Worm (Caenorhabditis elegans) whole organism, mixed stage, embryonic: ENCODE data around the gene msp-56.

Experiments used
- elt-1 ChIP-seq: sonication (generic microtip); optimal IDR thresholded peaks from 2 replicates; lab custom pipeline; 2017; ENCODE audit warnings: missing genetic modification characterization, mild to moderate bottlenecking, missing compliant biosample characterization, antibody characterized with exemption, moderate library complexity, borderline replicate concordance; ENCODE audit not compliant: insufficient read depth
- snpc-4 ChIP-seq: fragments of 150-350 bp; optimal IDR thresholded peaks from 2 replicates; lab custom pipeline; 2014; ENCODE audit warnings: missing biosample characterization, missing genetic modification characterization
- ztf-11 ChIP-seq: fragments of 150-350 bp; optimal IDR thresholded peaks from 2 replicates; lab custom pipeline; 2014; ENCODE audit warnings: missing biosample characterization, missing genetic modification characterization

- TF ChIP-seq ztf-11 (no peak), elt-1 (no peak), snpc-4 (tag; lab: Kevin White, UChicago) (no peak)
Measured at ce11 chrIV:9867915-9868314, 26.6 kb downstream of the msp-56 start.
